Worm (Caenorhabditis elegans) whole organism, dauer: ENCODE measurements around the gene srg-3.

ENCODE experiments used
- unc-62 ChIP-seq: sonication (generic microtip); optimal IDR thresholded peaks from 2 replicates; lab custom pipeline; 2017; ENCODE audit warnings: missing biosample characterization, missing genetic modification reagents, missing genetic modification characterization

The srg-3 gene

DNA sequence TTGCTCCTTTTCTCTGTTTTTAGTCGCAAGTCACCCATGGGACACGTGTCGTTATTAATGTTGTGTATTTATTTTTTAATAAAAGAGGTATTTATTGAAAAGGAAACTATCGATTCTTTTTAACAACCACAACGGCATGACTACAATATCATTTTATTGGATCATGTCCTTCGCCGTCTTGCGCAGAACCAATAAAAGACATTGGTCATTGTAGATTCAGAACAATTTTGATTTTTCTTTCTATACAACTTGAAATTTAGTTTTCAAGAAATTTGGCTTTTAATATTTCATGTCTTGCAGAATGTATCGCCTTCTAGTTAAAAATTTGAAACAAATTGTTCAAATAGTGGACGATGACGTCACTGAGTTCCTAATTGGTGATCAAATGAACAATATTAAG, 18.7 kb downstream of the srg-3 start, which contains the start of gene amdh-1:
Gene amdh-1 (plus strand): TSS at position 301 of the 400 bp plus-strand sequence.
- no peak for TF ChIP-seq unc-62 (GFP tag; lab: Kevin White, UChicago)

- no peak for TF ChIP-seq unc-62 (GFP tag; lab: Kevin White, UChicago)
Observed at ce11 chrIII:6248064-6248687, 22.0 kb downstream of the srg-3 start, which contains the start of the genes gen-1 and stt-3. Gene gen-1, minus strand, starts transcription at chrIII:6248158. Gene stt-3, plus strand, starts transcription at chrIII:6248637.

ce11 chrIII:6245728-6246127, 24.4 kb downstream of the srg-3 start, which contains the start of gene bcas-2:
Gene bcas-2, minus strand, starts transcription at chrIII:6245828.
- TF ChIP-seq unc-62 (GFP tag; lab: Kevin White, UChicago): no peak

DNA sequence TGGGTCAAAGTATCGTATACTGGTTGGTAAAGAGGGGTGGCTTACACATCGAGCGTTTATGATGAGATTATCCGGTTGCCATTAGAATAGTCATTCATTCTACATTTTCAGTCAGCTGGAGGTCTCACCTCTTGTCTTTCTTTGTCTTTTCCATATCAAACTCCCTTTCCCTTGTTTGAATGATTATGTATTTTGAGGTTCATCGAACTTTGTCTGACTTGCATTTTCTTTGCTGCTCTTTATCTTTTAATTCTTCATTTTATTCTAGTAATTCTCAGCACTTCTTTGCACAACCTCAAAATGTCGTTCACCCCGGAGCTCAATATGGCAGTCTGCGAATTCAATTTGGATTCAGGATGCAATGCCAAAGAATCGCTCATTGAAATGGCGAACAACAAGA, 29.6 kb downstream of the srg-3 start, which contains the start of gene T12A2.3:
Gene T12A2.3 (plus strand): TSS at position 301 of the 400 bp plus-strand sequence.
- TF ChIP-seq unc-62 (GFP tag; lab: Kevin White, UChicago): no peak

DNA sequence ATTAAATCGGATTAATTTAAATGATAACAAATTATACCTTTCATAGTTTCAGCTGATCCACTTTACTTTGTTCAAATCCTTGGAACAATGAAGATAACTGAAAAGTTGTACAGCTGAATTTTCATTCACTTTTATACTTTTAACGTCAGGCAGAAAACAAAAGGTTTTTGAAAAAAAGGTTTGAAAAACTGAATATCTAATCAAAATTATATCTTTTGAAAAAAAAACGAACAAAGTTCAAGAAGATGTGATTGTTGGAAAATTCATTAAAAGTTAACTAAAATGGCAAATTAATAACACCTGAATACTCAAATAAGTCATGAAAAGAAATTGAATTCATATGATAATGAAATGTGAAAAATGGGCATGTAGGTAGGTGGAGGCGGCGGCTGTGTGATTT, 33.5 kb downstream of the srg-3 start, which contains the start of gene T12A2.21:
Gene T12A2.21 (minus strand): TSS at position 101 of the 400 bp plus-strand sequence.
- no peak for TF ChIP-seq unc-62 (GFP tag; lab: Kevin White, UChicago)

ce11 chrIII:6231880-6232279, 38.3 kb downstream of the srg-3 start:
- no peak for TF ChIP-seq unc-62 (GFP tag; lab: Kevin White, UChicago)

ce11 chrIII:6230870-6231269, 39.3 kb downstream of the srg-3 start, which contains the start of gene esyt-2:
Gene esyt-2, minus strand, starts transcription at chrIII:6230970.
- TF ChIP-seq unc-62 (GFP tag; lab: Kevin White, UChicago): no peak

- no peak for TF ChIP-seq unc-62 (GFP tag; lab: Kevin White, UChicago)
Observed at ce11 chrIII:6221403-6221802, 48.8 kb downstream of the srg-3 start.
